Worm (Caenorhabditis elegans): ENCODE measurements around the gene irld-6.

Gene irld-6

ce11 chrV:10750630-10751029, 6.0 kb downstream of the irld-6 start, which contains the start of gene F28H7.3:
Gene F28H7.3 (minus strand): TSS chrV:10750788.
- TF ChIP-seq F13C5.2 (tag; optimal IDR thresholded peaks at IDR 0.05) (no peak), aly-1 (tag; optimal IDR thresholded peaks at IDR 0.05) (no peak), hmg-4 (GFP tag; optimal IDR thresholded peaks at IDR 0.05) (no peak), ama-1 (optimal IDR thresholded peaks at IDR 0.05) (no peak)

- TF ChIP-seq ceh-13 (GFP tag; optimal IDR thresholded peaks at IDR 0.05) (no peak), B0310.2 (tag; optimal IDR thresholded peaks at IDR 0.05) (no peak), hnd-1 (tag; optimal IDR thresholded peaks at IDR 0.05) (no peak), ets-7 (tag; optimal IDR thresholded peaks at IDR 0.05) (no peak), hmg-4 (GFP tag; optimal IDR thresholded peaks at IDR 0.05) (no peak)
Observed at ce11 chrV:10747263-10747951, 9.2 kb downstream of the irld-6 start, which contains the start of the genes selt-1.2 and F28H7.2. Gene selt-1.2 (minus strand): TSS chrV:10747363. Gene F28H7.2 (plus strand): TSS chrV:10747901.

ce11 chrV:10745034-10745433, 11.6 kb downstream of the irld-6 start, which contains the start of gene srj-21:
Gene srj-21 (plus strand): TSS chrV:10745334.
- TF ChIP-seq ama-1 (optimal IDR thresholded peaks at IDR 0.05): no peak
- no peak for TF ChIP-seq ets-7 (tag; optimal IDR thresholded peaks at IDR 0.05)
- TF ChIP-seq tbx-37 (GFP tag; conservative IDR thresholded peaks at IDR 0.05): no peak

ce11 chrV:10743649-10744048, 12.9 kb downstream of the irld-6 start, which contains the start of gene srj-22:
Gene srj-22 (minus strand): TSS chrV:10743749.
- TF ChIP-seq ceh-13 (GFP tag; optimal IDR thresholded peaks at IDR 0.05) (no peak), hmbx-1 (tag; optimal IDR thresholded peaks at IDR 0.05) (no peak), F13C5.2 (tag; optimal IDR thresholded peaks at IDR 0.05) (no peak), ets-7 (tag; optimal IDR thresholded peaks at IDR 0.05) (no peak), tbx-37 (GFP tag; conservative IDR thresholded peaks at IDR 0.05) (no peak), scrt-1 (GFP tag; IDR thresholded peaks at IDR 0.05) (no peak), hmg-4 (GFP tag; optimal IDR thresholded peaks at IDR 0.05) (no peak)

- TF ChIP-seq ceh-13 (GFP tag; optimal IDR thresholded peaks at IDR 0.05): no peak
- TF ChIP-seq B0310.2 (tag; optimal IDR thresholded peaks at IDR 0.05): no peak
- no peak for TF ChIP-seq hmg-4 (GFP tag; optimal IDR thresholded peaks at IDR 0.05)
- TF ChIP-seq tbx-11 (GFP tag; IDR thresholded peaks at IDR 0.05): no peak
- TF ChIP-seq ets-7 (tag; optimal IDR thresholded peaks at IDR 0.05): no peak
- no peak for TF ChIP-seq sea-1 (GFP tag; conservative IDR thresholded peaks at IDR 0.05)
- TF ChIP-seq scrt-1 (GFP tag; IDR thresholded peaks at IDR 0.05): no peak
- TF ChIP-seq pes-1 (GFP tag; IDR thresholded peaks at IDR 0.05): no peak
- no peak for TF ChIP-seq ama-1 (optimal IDR thresholded peaks at IDR 0.05)
- TF ChIP-seq aly-1 (tag; optimal IDR thresholded peaks at IDR 0.05): no peak
- no peak for TF ChIP-seq F13C5.2 (tag; optimal IDR thresholded peaks at IDR 0.05)
- TF ChIP-seq tra-4 (tag; optimal IDR thresholded peaks at IDR 0.05): no peak
- TF ChIP-seq flt-1 (GFP tag; IDR thresholded peaks at IDR 0.05): no peak
- TF ChIP-seq tbx-37 (GFP tag; conservative IDR thresholded peaks at IDR 0.05): no peak
- TF ChIP-seq ceh-36 (tag; optimal IDR thresholded peaks at IDR 0.05): no peak
- TF ChIP-seq hnd-1 (tag; optimal IDR thresholded peaks at IDR 0.05): no peak
Observed at ce11 chrV:10741357-10741756, 15.2 kb downstream of the irld-6 start, which contains the start of gene ZC302.3. Gene ZC302.3 (minus strand): TSS chrV:10741457.

ce11 chrV:10736756-10737155, 19.8 kb downstream of the irld-6 start, which contains the start of the genes mre-11 and wdr-5.3:
Gene mre-11 (minus strand): TSS chrV:10736868.
Gene wdr-5.3 (plus strand): TSS chrV:10737116.
- TF ChIP-seq tbx-37 (GFP tag; conservative IDR thresholded peaks at IDR 0.05) (peak; percentile 27; the same call in 1 of the 2 replicates), ama-1 (optimal IDR thresholded peaks at IDR 0.05) (no peak)

- TF ChIP-seq ama-1 (optimal IDR thresholded peaks at IDR 0.05): no peak
- TF ChIP-seq B0310.2 (tag; optimal IDR thresholded peaks at IDR 0.05): no peak
- no peak for TF ChIP-seq ceh-13 (GFP tag; optimal IDR thresholded peaks at IDR 0.05)
- TF ChIP-seq scrt-1 (GFP tag; IDR thresholded peaks at IDR 0.05): no peak
- no peak for TF ChIP-seq tbx-11 (GFP tag; IDR thresholded peaks at IDR 0.05)
- no peak for TF ChIP-seq tra-4 (tag; optimal IDR thresholded peaks at IDR 0.05)
- no peak for TF ChIP-seq aly-1 (tag; optimal IDR thresholded peaks at IDR 0.05)
- TF ChIP-seq hmg-4 (GFP tag; optimal IDR thresholded peaks at IDR 0.05): no peak
- no peak for TF ChIP-seq ceh-36 (tag; optimal IDR thresholded peaks at IDR 0.05)
- TF ChIP-seq F13C5.2 (tag; optimal IDR thresholded peaks at IDR 0.05): no peak
- TF ChIP-seq flt-1 (GFP tag; IDR thresholded peaks at IDR 0.05): no peak
- no peak for TF ChIP-seq hmbx-1 (tag; optimal IDR thresholded peaks at IDR 0.05)
- TF ChIP-seq ets-7 (tag; optimal IDR thresholded peaks at IDR 0.05): no peak
- TF ChIP-seq hnd-1 (tag; optimal IDR thresholded peaks at IDR 0.05): no peak
- no peak for TF ChIP-seq tbx-37 (GFP tag; conservative IDR thresholded peaks at IDR 0.05)
- TF ChIP-seq pes-1 (GFP tag; IDR thresholded peaks at IDR 0.05): no peak
- TF ChIP-seq sea-1 (GFP tag; conservative IDR thresholded peaks at IDR 0.05): no peak
Observed at ce11 chrV:10731989-10732472, 24.6 kb downstream of the irld-6 start, which contains the start of gene T28B11.1. Gene T28B11.1 (minus strand): TSS chrV:10732422.

ce11 chrV:10730824-10731416, 25.7 kb downstream of the irld-6 start:
- TF ChIP-seq tbx-37 (GFP tag; conservative IDR thresholded peaks at IDR 0.05) (no peak), ceh-13 (GFP tag; optimal IDR thresholded peaks at IDR 0.05) (no peak), tra-4 (tag; optimal IDR thresholded peaks at IDR 0.05) (no peak), ets-7 (tag; optimal IDR thresholded peaks at IDR 0.05) (no peak), hmbx-1 (tag; optimal IDR thresholded peaks at IDR 0.05) (no peak), sea-1 (GFP tag; conservative IDR thresholded peaks at IDR 0.05) (no peak), aly-1 (tag; optimal IDR thresholded peaks at IDR 0.05) (no peak), flt-1 (GFP tag; IDR thresholded peaks at IDR 0.05) (no peak), F13C5.2 (tag; optimal IDR thresholded peaks at IDR 0.05) (no peak), hnd-1 (tag; optimal IDR thresholded peaks at IDR 0.05) (no peak), ceh-36 (tag; optimal IDR thresholded peaks at IDR 0.05) (no peak), B0310.2 (tag; optimal IDR thresholded peaks at IDR 0.05) (no peak), hmg-4 (GFP tag; optimal IDR thresholded peaks at IDR 0.05) (no peak)
